Fruit fly (Drosophila melanogaster) whole organism, embryonic: Measurements from ENCODE around the gene CG13258.
A peak's percentile ranks its signal among the peaks of the same experiment; 100 is the strongest.

ENCODE experiments used
- Atf-2 ChIP-seq: fragments of 200-800 bp; sonication (Bioruptor generic); optimal IDR thresholded peaks from 2 replicates; lab custom pipeline; 2016; ENCODE audit warnings: missing biosample characterization, missing genetic modification characterization
- B-H2 ChIP-seq: fragments of 200-800 bp; sonication (Bioruptor generic); optimal IDR thresholded peaks from 2 replicates; lab custom pipeline; 2018; ENCODE audit warnings: missing biosample characterization, mild to moderate bottlenecking, missing genetic modification characterization
- Bdp1 ChIP-seq: fragments of 200-800 bp; sonication (Bioruptor generic); optimal IDR thresholded peaks from 3 replicates; lab custom pipeline; 2016; ENCODE audit warnings: missing biosample characterization, missing genetic modification characterization
- BtbVII ChIP-seq: fragments of 200-800 bp; sonication (Bioruptor generic); optimal IDR thresholded peaks from 3 replicates; lab custom pipeline; 2017; ENCODE audit warnings: missing biosample characterization, mild to moderate bottlenecking, missing genetic modification characterization
- CG10366 ChIP-seq: fragments of 200-800 bp; sonication (Bioruptor generic); IDR thresholded peaks from 2 replicates; pipeline ENCODE4 v1.3.6; 2022; ENCODE audit warnings: missing biosample characterization, missing genetic modification characterization
- CG12219 ChIP-seq: fragments of 200-800 bp; sonication (Bioruptor generic); optimal IDR thresholded peaks from 3 replicates; lab custom pipeline; 2018; ENCODE audit warnings: missing biosample characterization, mild to moderate bottlenecking, missing genetic modification characterization
- CG13296 ChIP-seq: fragments of 200-800 bp; sonication (Bioruptor generic); optimal IDR thresholded peaks from 3 replicates; lab custom pipeline; 2018; ENCODE audit warnings: missing biosample characterization, mild to moderate bottlenecking, missing genetic modification characterization
- CG15696 ChIP-seq: fragments of 200-800 bp; sonication (Bioruptor generic); optimal IDR thresholded peaks from 2 replicates; lab custom pipeline; 2019; ENCODE audit warnings: missing biosample characterization, mild to moderate bottlenecking, missing genetic modification characterization, moderate library complexity
- CG17802 ChIP-seq: fragments of 200-800 bp; sonication (Bioruptor generic); optimal IDR thresholded peaks from 2 replicates; lab custom pipeline; 2018; ENCODE audit warnings: missing biosample characterization, mild to moderate bottlenecking, missing genetic modification characterization, moderate library complexity
- CG2678 ChIP-seq: fragments of 200-800 bp; sonication (Bioruptor generic); optimal IDR thresholded peaks from 3 replicates; lab custom pipeline; 2019; ENCODE audit warnings: missing biosample characterization, mild to moderate bottlenecking, missing genetic modification characterization, moderate library complexity
- CG3847 ChIP-seq: fragments of 200-800 bp; sonication (Bioruptor generic); IDR thresholded peaks from 2 replicates; pipeline ENCODE4 v1.3.6; 2022; ENCODE audit warnings: missing biosample characterization, missing genetic modification characterization
- CG42726 ChIP-seq: fragments of 200-800 bp; sonication (Bioruptor generic); IDR thresholded peaks from 2 replicates; pipeline ENCODE4 v1.3.6; 2022; ENCODE audit warnings: missing biosample characterization, missing genetic modification characterization; ENCODE audit not compliant: partially characterized antibody
- CG4854 ChIP-seq: fragments of 200-800 bp; sonication (Bioruptor generic); optimal IDR thresholded peaks from 2 replicates; lab custom pipeline; 2016; ENCODE audit warnings: missing biosample characterization, missing genetic modification characterization, inconsistent platforms
- CG6654 ChIP-seq: fragments of 200-800 bp; sonication (Bioruptor generic); optimal IDR thresholded peaks from 2 replicates; lab custom pipeline; 2017; ENCODE audit warnings: missing biosample characterization, mild to moderate bottlenecking, missing genetic modification characterization
- CG7987 ChIP-seq: fragments of 200-800 bp; sonication (Bioruptor generic); optimal IDR thresholded peaks from 2 replicates; lab custom pipeline; 2018; ENCODE audit warnings: missing biosample characterization, mild to moderate bottlenecking, missing genetic modification characterization, moderate library complexity
- Deaf1 ChIP-seq: fragments of 200-800 bp; optimal IDR thresholded peaks from 3 replicates; lab custom pipeline; 2019; ENCODE audit warnings: missing biosample characterization, mild to moderate bottlenecking, missing genetic modification characterization, moderate library complexity
- Dll ChIP-seq: fragments of 200-800 bp; sonication (Bioruptor generic); IDR thresholded peaks from 4 replicates; pipeline ENCODE4 v1.3.6; 2022; ENCODE audit warnings: missing biosample characterization, missing genetic modification characterization; ENCODE audit not compliant: partially characterized antibody
- Doc3 ChIP-seq: fragments of 200-800 bp; sonication (Bioruptor generic); IDR thresholded peaks from 3 replicates; pipeline ENCODE4 v1.3.6; 2022; ENCODE audit warnings: missing biosample characterization, missing genetic modification characterization; ENCODE audit not compliant: partially characterized antibody
- ERR ChIP-seq: fragments of 200-800 bp; sonication (Bioruptor generic); optimal IDR thresholded peaks from 2 replicates; lab custom pipeline; 2016; ENCODE audit warnings: missing biosample characterization, missing genetic modification characterization
- HmgZ ChIP-seq: fragments of 200-800 bp; sonication (Bioruptor generic); optimal IDR thresholded peaks from 2 replicates; lab custom pipeline; 2018; ENCODE audit warnings: missing biosample characterization, mild to moderate bottlenecking, missing genetic modification characterization
- Lpt ChIP-seq: fragments of >200 bp; optimal IDR thresholded peaks from 2 replicates; lab custom pipeline; 2018; ENCODE audit warnings: missing biosample characterization, missing genetic modification characterization
- Mrtf ChIP-seq: fragments of 200-800 bp; sonication (Bioruptor generic); IDR thresholded peaks from 3 replicates; pipeline ENCODE4 v1.3.6; 2022; ENCODE audit warnings: missing biosample characterization, missing genetic modification characterization
- Xrp1 ChIP-seq: fragments of 200-800 bp; sonication (Bioruptor generic); IDR thresholded peaks from 2 replicates; pipeline ENCODE4 v1.3.6; 2022; ENCODE audit warnings: missing biosample characterization, missing genetic modification characterization
- bab2 ChIP-seq: fragments of 200-800 bp; sonication (Bioruptor generic); optimal IDR thresholded peaks from 2 replicates; lab custom pipeline; 2016; ENCODE audit warnings: missing biosample characterization, missing genetic modification characterization
- crp ChIP-seq, 2 experiments: fragments of 200-800 bp; sonication (Bioruptor generic); optimal IDR thresholded peaks; 2 replicates in 1 of 2; 3 replicates in 1 of 2; lab custom pipeline; 2017; ENCODE audit warnings: missing biosample characterization in 2 of 2, missing genetic modification characterization in 2 of 2, mild to moderate bottlenecking in 1 of 2, moderate library complexity in 1 of 2
- dmrt11E ChIP-seq: fragments of 200-800 bp; sonication (Bioruptor generic); optimal IDR thresholded peaks from 3 replicates; lab custom pipeline; 2018; ENCODE audit warnings: missing biosample characterization, mild to moderate bottlenecking, missing genetic modification characterization, moderate library complexity
- ewg ChIP-seq: fragments of 200-800 bp; sonication (Bioruptor generic); optimal IDR thresholded peaks from 3 replicates; lab custom pipeline; 2017; ENCODE audit warnings: mild to moderate bottlenecking, missing biosample characterization, missing genetic modification reagents, missing genetic modification characterization
- eyg ChIP-seq: fragments of 200-800 bp; sonication (Bioruptor generic); optimal IDR thresholded peaks from 3 replicates; lab custom pipeline; 2016; ENCODE audit warnings: missing biosample characterization, missing genetic modification characterization
- gem ChIP-seq: fragments of 200-800 bp; sonication (Bioruptor generic); optimal IDR thresholded peaks from 2 replicates; lab custom pipeline; 2019; ENCODE audit warnings: missing biosample characterization, mild to moderate bottlenecking, missing genetic modification characterization, moderate library complexity
- hb ChIP-seq: fragments of 200-800 bp; sonication (Bioruptor generic); IDR thresholded peaks from 3 replicates; pipeline ENCODE4 v1.3.6; 2022; ENCODE audit warnings: missing biosample characterization, missing genetic modification characterization; ENCODE audit not compliant: partially characterized antibody
- insv ChIP-seq, 2 experiments: fragments of 200-800 bp; sonication (Bioruptor generic); optimal IDR thresholded peaks; 3 replicates each; lab custom pipeline; 2016 to 2018; ENCODE audit warnings: missing biosample characterization in 2 of 2, missing genetic modification characterization in 2 of 2
- jing ChIP-seq: fragments of 200-800 bp; sonication (Bioruptor generic); optimal IDR thresholded peaks from 2 replicates; lab custom pipeline; 2018; ENCODE audit warnings: missing biosample characterization, mild to moderate bottlenecking, missing genetic modification characterization
- lilli ChIP-seq: fragments of 200-800 bp; sonication (Bioruptor generic); optimal IDR thresholded peaks from 3 replicates; lab custom pipeline; 2016; ENCODE audit warnings: missing biosample characterization, missing genetic modification characterization
- lola ChIP-seq, 3 experiments: fragments of >200 bp in 2 of 3; fragments of 200-800 bp in 1 of 3; sonication (Bioruptor generic) in 1 of 3; optimal IDR thresholded peaks; 2 replicates each; lab custom pipeline; 2017 to 2019; ENCODE audit warnings: missing biosample characterization in 3 of 3, missing genetic modification characterization in 3 of 3, mild to moderate bottlenecking in 1 of 3, moderate library complexity in 1 of 3
- mam ChIP-seq: fragments of 200-800 bp; sonication (Bioruptor generic); optimal IDR thresholded peaks from 3 replicates; lab custom pipeline; 2016; ENCODE audit warnings: missing biosample characterization, missing genetic modification characterization
- mirr ChIP-seq: fragments of 200-800 bp; sonication (Bioruptor generic); optimal IDR thresholded peaks from 3 replicates; lab custom pipeline; 2018; ENCODE audit warnings: missing biosample characterization, mild to moderate bottlenecking, missing genetic modification characterization
- oc ChIP-seq: fragments of 200-800 bp; sonication (Bioruptor generic); optimal IDR thresholded peaks from 2 replicates; lab custom pipeline; 2018; ENCODE audit warnings: missing biosample characterization, mild to moderate bottlenecking, missing genetic modification characterization, moderate library complexity
- pnt ChIP-seq: fragments of 200-800 bp; sonication (Bioruptor generic); optimal IDR thresholded peaks from 3 replicates; lab custom pipeline; 2016; ENCODE audit warnings: missing biosample characterization, missing genetic modification characterization
- psq ChIP-seq: fragments of 200-800 bp; sonication (Bioruptor generic); optimal IDR thresholded peaks from 2 replicates; lab custom pipeline; 2017; ENCODE audit warnings: missing biosample characterization, missing genetic modification characterization
- pzg ChIP-seq: fragments of 200-800 bp; sonication (Bioruptor generic); optimal IDR thresholded peaks from 3 replicates; lab custom pipeline; 2018; ENCODE audit warnings: missing biosample characterization, mild to moderate bottlenecking, missing genetic modification characterization, moderate library complexity
- ranshi ChIP-seq: fragments of 200-800 bp; sonication (Bioruptor generic); IDR thresholded peaks from 2 replicates; pipeline ENCODE4 v1.3.6; 2022; ENCODE audit warnings: missing biosample characterization, missing genetic modification characterization
- repo ChIP-seq: fragments of 200-800 bp; sonication (Bioruptor generic); optimal IDR thresholded peaks from 2 replicates; lab custom pipeline; 2016; ENCODE audit warnings: missing biosample characterization, missing genetic modification characterization
- sd ChIP-seq: fragments of 200-800 bp; sonication (Bioruptor generic); optimal IDR thresholded peaks from 3 replicates; lab custom pipeline; 2018; ENCODE audit warnings: missing biosample characterization, mild to moderate bottlenecking, missing genetic modification characterization, moderate library complexity
- sens-2 ChIP-seq: fragments of 200-800 bp; sonication (Bioruptor generic); IDR thresholded peaks from 2 replicates; pipeline ENCODE4 v1.3.6; 2022; ENCODE audit warnings: missing biosample characterization, missing genetic modification characterization
- sqz ChIP-seq: fragments of 200-800 bp; sonication (Bioruptor generic); optimal IDR thresholded peaks from 3 replicates; lab custom pipeline; 2018; ENCODE audit warnings: missing biosample characterization, mild to moderate bottlenecking, missing genetic modification characterization
- tx ChIP-seq: fragments of 200-800 bp; sonication (Bioruptor generic); optimal IDR thresholded peaks from 2 replicates; lab custom pipeline; 2016; ENCODE audit warnings: missing biosample characterization, missing genetic modification characterization
- wor ChIP-seq: fragments of 200-800 bp; sonication (Bioruptor generic); IDR thresholded peaks from 2 replicates; pipeline ENCODE4 v1.3.6; 2022; ENCODE audit warnings: missing biosample characterization, missing genetic modification characterization
- zfh2 ChIP-seq: fragments of 200-800 bp; sonication (Bioruptor generic); optimal IDR thresholded peaks from 2 replicates; lab custom pipeline; 2016; ENCODE audit warnings: missing biosample characterization, missing genetic modification characterization

The CG13258 gene

DNA sequence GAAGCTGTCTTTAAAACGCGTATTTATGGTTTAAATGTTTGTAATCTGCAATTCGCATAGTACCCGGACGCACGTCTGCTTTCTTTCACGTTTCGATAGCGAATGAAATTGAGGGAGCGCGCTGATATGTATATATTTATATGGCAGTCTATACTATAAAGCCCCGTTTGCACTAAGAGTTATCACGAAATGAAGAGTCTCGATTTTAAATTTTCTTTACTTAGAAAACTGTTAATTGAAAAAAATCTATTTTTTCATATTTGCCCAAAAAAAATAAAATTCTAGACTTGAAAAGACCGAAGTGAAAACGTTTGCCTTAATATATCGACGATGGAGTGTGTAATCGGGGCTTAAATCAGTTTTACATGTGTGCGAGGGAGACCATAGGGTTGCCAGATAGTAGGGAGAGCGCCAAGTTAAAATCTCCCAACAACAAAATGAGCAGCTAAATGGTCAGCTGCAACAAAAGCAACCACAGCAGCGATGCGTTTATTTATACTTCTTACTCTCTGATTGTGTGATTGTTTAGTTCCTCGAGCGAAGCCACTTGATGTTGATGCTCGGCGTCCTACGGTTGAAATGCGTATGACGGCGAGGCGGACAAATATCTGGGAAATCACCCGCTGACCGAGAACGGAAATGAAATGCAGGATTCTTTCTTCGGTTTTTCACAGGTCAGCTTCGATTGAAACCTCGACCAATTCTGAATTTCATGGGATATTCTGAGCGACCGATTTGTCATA lies 32.9 kb upstream of the CG13258 start, which contains the start of gene cact (continued):
- TF ChIP-seq oc (tag; lab: Kevin White, UChicago) (peak; percentile 91), Deaf1 (tag; lab: Kevin White, UChicago) (peak; percentile 73), CG15696 (tag; lab: Kevin White, UChicago) (peak; percentile 88), sd (no peak), tx (peak; percentile 95), sens-2 (GFP tag; lab: Robert Waterston, UW) (peak; percentile 69; the same call in 1 of the 2 replicates), ERR (GFP tag; lab: Kevin White, UChicago) (peak; percentile 90), eyg (peak; percentile 89), CG3847 (GFP tag; lab: Robert Waterston, UW) (peak; percentile 92), jing (GFP tag; lab: Kevin White, UChicago) (peak; percentile 75), dmrt11E (tag; lab: Kevin White, UChicago) (peak; percentile 94), wor (peak; percentile 79), Dll (peak; percentile 66), lilli (peak; percentile 97), Mrtf (GFP tag; lab: Robert Waterston, UW) (peak; percentile 86; the same call in 2 of the 3 replicates), pnt (GFP tag; lab: Kevin White, UChicago) (peak; percentile 93), ranshi (peak; percentile 92), CG7987 (peak; percentile 62), mam (peak; percentile 95), Doc3 (no peak), mirr (GFP tag; lab: Kevin White, UChicago) (peak; percentile 43), insv (GFP tag; optimal IDR thresholded peaks at IDR 0.05; lab: Kevin White, UChicago) (peak in 1 of 2 experiments; percentile 58), lola (GFP tag; optimal IDR thresholded peaks at IDR 0.05; lab: Kevin White, UChicago) (peak in 1 of 3 experiments; percentile 90), CG12219 (GFP tag; lab: Kevin White, UChicago) (peak; percentile 75), psq (peak; percentile 72), Atf-2 (peak; percentile 85), zfh2 (GFP tag; lab: Kevin White, UChicago) (peak; percentile 96), repo (peak; percentile 91), Lpt (GFP tag; lab: Kevin White, UChicago) (no peak), CG17802 (tag; lab: Kevin White, UChicago) (peak; percentile 100), B-H2 (peak; percentile 89), crp (GFP tag; optimal IDR thresholded peaks at IDR 0.05; lab: Kevin White, UChicago) (peak; percentile 18 to 72), CG2678 (tag; lab: Kevin White, UChicago) (peak; percentile 93), ewg (GFP tag; lab: Kevin White, UChicago) (peak; percentile 83), bab2 (peak; percentile 94), sqz (peak; percentile 59), CG6654 (peak; percentile 78), gem (tag; lab: Kevin White, UChicago) (peak; percentile 97), hb (GFP tag; lab: Robert Waterston, UW) (no peak), CG13296 (GFP tag; lab: Kevin White, UChicago) (peak; percentile 85), CG42726 (GFP tag; lab: Robert Waterston, UW) (peak; percentile 45; the same call in 1 of the 2 replicates), Xrp1 (GFP tag; lab: Robert Waterston, UW) (peak; percentile 95), HmgZ (peak; percentile 95), CG4854 (GFP tag; lab: Kevin White, UChicago) (peak; percentile 85), Bdp1 (GFP tag; lab: Kevin White, UChicago) (peak; percentile 89), pzg (GFP tag; lab: Kevin White, UChicago) (peak; percentile 66), BtbVII (GFP tag; lab: Kevin White, UChicago) (peak; percentile 88), CG10366 (GFP tag; lab: Robert Waterston, UW) (peak; percentile 89)
